Worm (Caenorhabditis elegans): Measurements from ENCODE around the gene dod-3.
A peak's percentile ranks its signal among the peaks of the same experiment; 100 is the strongest.

dod-3 gene

ce11 chrV:2765052-2765451 lies 34.2 kb upstream of the dod-3 start, which contains the start of gene dhs-14:
Gene dhs-14 (minus strand): TSS chrV:2765200.
- no peak for TF ChIP-seq unc-62 (GFP tag; optimal IDR thresholded peaks at IDR 0.05)
- TF ChIP-seq elt-2 (tag; optimal IDR thresholded peaks at IDR 0.05): peak; percentile 74
- no peak for TF ChIP-seq nhr-237 (tag; optimal IDR thresholded peaks at IDR 0.05)
- TF ChIP-seq daf-12 (tag; optimal IDR thresholded peaks at IDR 0.05): no peak
- peak; percentile 82 for TF ChIP-seq pqm-1 (tag; optimal IDR thresholded peaks at IDR 0.05)
- TF ChIP-seq jun-1 (tag; optimal IDR thresholded peaks at IDR 0.05): no peak

ce11 chrV:2763105-2763504 lies 32.2 kb upstream of the dod-3 start, which contains the start of gene R05D8.7:
Gene R05D8.7 (minus strand): TSS chrV:2763208.
- no peak for TF ChIP-seq mml-1 (tag; optimal IDR thresholded peaks at IDR 0.05)
- TF ChIP-seq elt-1 (tag; optimal IDR thresholded peaks at IDR 0.05): no peak
- TF ChIP-seq sea-2 (GFP tag; optimal IDR thresholded peaks at IDR 0.05): no peak
- TF ChIP-seq nfya-1 (tag; optimal IDR thresholded peaks at IDR 0.05; ENCODE audit: insufficient read depth): no peak
- TF ChIP-seq egl-5 (tag; optimal IDR thresholded peaks at IDR 0.05): no peak
- no peak for TF ChIP-seq ceh-28 (tag; optimal IDR thresholded peaks at IDR 0.05)
- TF ChIP-seq nhr-11 (tag; optimal IDR thresholded peaks at IDR 0.05): no peak
- no peak for TF ChIP-seq ztf-4 (tag; optimal IDR thresholded peaks at IDR 0.05)
- no peak for TF ChIP-seq egl-27 (tag; optimal IDR thresholded peaks at IDR 0.05)
- TF ChIP-seq mdl-1 (tag; optimal IDR thresholded peaks at IDR 0.05): no peak
- no peak for TF ChIP-seq snpc-4 (tag; optimal IDR thresholded peaks at IDR 0.05)
- TF ChIP-seq hmg-11 (tag; optimal IDR thresholded peaks at IDR 0.05): no peak
- no peak for TF ChIP-seq eor-1 (tag; optimal IDR thresholded peaks at IDR 0.05)
- TF ChIP-seq pqm-1 (tag; optimal IDR thresholded peaks at IDR 0.05): no peak
- no peak for TF ChIP-seq nhr-23 (tag; optimal IDR thresholded peaks at IDR 0.05)
- no peak for TF ChIP-seq nhr-25 (tag; optimal IDR thresholded peaks at IDR 0.05)
- no peak for TF ChIP-seq ZK546.5 (tag; optimal IDR thresholded peaks at IDR 0.05)

- TF ChIP-seq fkh-2 (tag; optimal IDR thresholded peaks at IDR 0.05) (no peak), zag-1 (tag; optimal IDR thresholded peaks at IDR 0.05) (no peak), lin-39 (tag; optimal IDR thresholded peaks at IDR 0.05) (no peak), nhr-25 (tag; optimal IDR thresholded peaks at IDR 0.05) (no peak), R02D3.7 (tag; optimal IDR thresholded peaks at IDR 0.05) (no peak), mdl-1 (tag; optimal IDR thresholded peaks at IDR 0.05) (no peak), fkh-10 (GFP tag; optimal IDR thresholded peaks at IDR 0.05) (no peak), ceh-28 (tag; optimal IDR thresholded peaks at IDR 0.05) (no peak), pha-4 (tag; optimal IDR thresholded peaks at IDR 0.05) (no peak), nhr-77 (tag; optimal IDR thresholded peaks at IDR 0.05) (no peak), fos-1 (tag; optimal IDR thresholded peaks at IDR 0.05) (no peak), lsy-12 (tag; optimal IDR thresholded peaks at IDR 0.05) (no peak), mml-1 (tag; optimal IDR thresholded peaks at IDR 0.05) (no peak), eor-1 (tag; optimal IDR thresholded peaks at IDR 0.05) (no peak), ztf-4 (tag; optimal IDR thresholded peaks at IDR 0.05) (no peak), nhr-23 (tag; optimal IDR thresholded peaks at IDR 0.05) (no peak)
Measured at ce11 chrV:2761470-2761869, 30.6 kb upstream of the dod-3 start.

ce11 chrV:2759456-2759855 lies 28.6 kb upstream of the dod-3 start, which contains the start of gene srg-58:
Gene srg-58 (minus strand): TSS chrV:2759556.
- no peak for TF ChIP-seq nhr-76 (tag; optimal IDR thresholded peaks at IDR 0.05)
- TF ChIP-seq jun-1 (tag; optimal IDR thresholded peaks at IDR 0.05): no peak
- no peak for TF ChIP-seq nhr-23 (tag; optimal IDR thresholded peaks at IDR 0.05)
- TF ChIP-seq skn-1 (tag; optimal IDR thresholded peaks at IDR 0.05): no peak
- no peak for TF ChIP-seq nhr-12 (tag; optimal IDR thresholded peaks at IDR 0.05)
- no peak for TF ChIP-seq ceh-28 (tag; optimal IDR thresholded peaks at IDR 0.05)
- no peak for TF ChIP-seq nhr-67 (tag; optimal IDR thresholded peaks at IDR 0.05)
- TF ChIP-seq zag-1 (tag; optimal IDR thresholded peaks at IDR 0.05): no peak

ce11 chrV:2758437-2758836 lies 27.5 kb upstream of the dod-3 start:
- no peak for TF ChIP-seq egl-27 (tag; optimal IDR thresholded peaks at IDR 0.05)
- TF ChIP-seq fkh-2 (tag; optimal IDR thresholded peaks at IDR 0.05): no peak
- TF ChIP-seq nhr-43 (tag; optimal IDR thresholded peaks at IDR 0.05; ENCODE audit: poor library complexity, severe bottlenecking): no peak
- TF ChIP-seq nhr-67 (tag; optimal IDR thresholded peaks at IDR 0.05): no peak
- TF ChIP-seq ceh-28 (tag; optimal IDR thresholded peaks at IDR 0.05): no peak
- no peak for TF ChIP-seq daf-12 (tag; optimal IDR thresholded peaks at IDR 0.05)
- TF ChIP-seq tbx-2 (tag; optimal IDR thresholded peaks at IDR 0.05): no peak
- no peak for TF ChIP-seq nhr-23 (tag; optimal IDR thresholded peaks at IDR 0.05)
- TF ChIP-seq snpc-4 (tag; optimal IDR thresholded peaks at IDR 0.05): no peak
- TF ChIP-seq elt-1 (tag; optimal IDR thresholded peaks at IDR 0.05): no peak
